Fruit fly (Drosophila melanogaster) whole organism, embryonic: ENCODE measurements around the gene Trs20.

Source experiments
- CG10366 ChIP-seq: fragments of 200-800 bp; sonication (Bioruptor generic); IDR thresholded peaks from 2 replicates; pipeline ENCODE4 v1.3.6; 2022; ENCODE audit warnings: missing biosample characterization, missing genetic modification characterization
- CG11696 ChIP-seq: fragments of 200-800 bp; sonication (Bioruptor generic); IDR thresholded peaks from 2 replicates; pipeline ENCODE4 v1.3.6; 2022; ENCODE audit warnings: missing biosample characterization, missing genetic modification characterization
- CG11723 ChIP-seq: fragments of 200-800 bp; sonication (Bioruptor generic); optimal IDR thresholded peaks from 2 replicates; lab custom pipeline; 2017; ENCODE audit warnings: missing biosample characterization, mild to moderate bottlenecking, missing genetic modification characterization
- CG1603 ChIP-seq: fragments of 200-800 bp; sonication (Bioruptor generic); optimal IDR thresholded peaks from 2 replicates; lab custom pipeline; 2019; ENCODE audit warnings: missing biosample characterization, mild to moderate bottlenecking, missing genetic modification characterization, moderate library complexity
- CG16779 ChIP-seq: fragments of 200-800 bp; sonication (Bioruptor generic); IDR thresholded peaks from 2 replicates; pipeline ENCODE4 v1.3.6; 2022; ENCODE audit warnings: missing biosample characterization, missing genetic modification characterization
- CG1792 ChIP-seq: fragments of 200-800 bp; sonication (Bioruptor generic); optimal IDR thresholded peaks from 2 replicates; lab custom pipeline; 2016; ENCODE audit warnings: missing biosample characterization, missing genetic modification characterization
- CG18262 ChIP-seq: fragments of 200-800 bp; optimal IDR thresholded peaks from 3 replicates; lab custom pipeline; 2019; ENCODE audit warnings: missing biosample characterization, mild to moderate bottlenecking, missing genetic modification characterization, moderate library complexity
- CG2875 ChIP-seq: fragments of 200-800 bp; sonication (Bioruptor generic); optimal IDR thresholded peaks from 2 replicates; lab custom pipeline; 2017; ENCODE audit warnings: missing biosample characterization, mild to moderate bottlenecking, missing genetic modification characterization, missing genetic modification reagents
- CG3163 ChIP-seq: fragments of 200-800 bp; sonication (Bioruptor generic); optimal IDR thresholded peaks from 3 replicates; lab custom pipeline; 2016; ENCODE audit warnings: missing biosample characterization, missing genetic modification characterization
- CG32767 ChIP-seq: fragments of 200-800 bp; sonication (Bioruptor generic); IDR thresholded peaks from 2 replicates; pipeline ENCODE4 v1.3.6; 2022; ENCODE audit warnings: missing biosample characterization, missing genetic modification characterization
- CG33213 ChIP-seq: fragments of 200-800 bp; sonication (Bioruptor generic); optimal IDR thresholded peaks from 3 replicates; lab custom pipeline; 2016; ENCODE audit warnings: missing biosample characterization, missing genetic modification characterization
- CG34224 ChIP-seq: fragments of 200-800 bp; sonication (Bioruptor generic); IDR thresholded peaks from 3 replicates; pipeline ENCODE4 v1.3.6; 2022; ENCODE audit warnings: missing biosample characterization, missing genetic modification characterization; ENCODE audit not compliant: partially characterized antibody
- CG3838 ChIP-seq: fragments of 200-800 bp; sonication (Bioruptor generic); optimal IDR thresholded peaks from 3 replicates; lab custom pipeline; 2016; ENCODE audit warnings: missing biosample characterization, missing genetic modification characterization
- CG43689 ChIP-seq: fragments of 200-800 bp; sonication (Bioruptor generic); IDR thresholded peaks from 2 replicates; pipeline ENCODE4 v1.3.6; 2022; ENCODE audit warnings: missing biosample characterization, missing genetic modification characterization
- CG5245 ChIP-seq: fragments of 200-800 bp; sonication (Bioruptor generic); optimal IDR thresholded peaks from 3 replicates; lab custom pipeline; 2016; ENCODE audit warnings: missing biosample characterization, missing genetic modification characterization
- CG7987 ChIP-seq: fragments of 200-800 bp; sonication (Bioruptor generic); optimal IDR thresholded peaks from 2 replicates; lab custom pipeline; 2018; ENCODE audit warnings: missing biosample characterization, mild to moderate bottlenecking, missing genetic modification characterization, moderate library complexity
- CG8944 ChIP-seq: fragments of 200-800 bp; sonication (Bioruptor generic); optimal IDR thresholded peaks from 3 replicates; lab custom pipeline; 2016; ENCODE audit warnings: missing biosample characterization, missing genetic modification characterization
- Chrac-16 ChIP-seq: fragments of 200-800 bp; sonication (Bioruptor generic); optimal IDR thresholded peaks from 3 replicates; lab custom pipeline; 2016; ENCODE audit warnings: missing biosample characterization, missing genetic modification characterization
- Dll ChIP-seq: fragments of 200-800 bp; sonication (Bioruptor generic); IDR thresholded peaks from 4 replicates; pipeline ENCODE4 v1.3.6; 2022; ENCODE audit warnings: missing biosample characterization, missing genetic modification characterization; ENCODE audit not compliant: partially characterized antibody
- Doc3 ChIP-seq: fragments of 200-800 bp; sonication (Bioruptor generic); IDR thresholded peaks from 3 replicates; pipeline ENCODE4 v1.3.6; 2022; ENCODE audit warnings: missing biosample characterization, missing genetic modification characterization; ENCODE audit not compliant: partially characterized antibody
- Dp ChIP-seq: fragments of 200-800 bp; sonication (Bioruptor generic); optimal IDR thresholded peaks from 2 replicates; lab custom pipeline; 2018; ENCODE audit warnings: missing biosample characterization, mild to moderate bottlenecking, missing genetic modification characterization, moderate library complexity
- HHEX ChIP-seq: fragments of 200-800 bp; sonication (Bioruptor generic); optimal IDR thresholded peaks from 3 replicates; lab custom pipeline; 2017; ENCODE audit warnings: missing biosample characterization, mild to moderate bottlenecking, missing genetic modification characterization, missing genetic modification reagents
- HmgD ChIP-seq: fragments of 200-800 bp; sonication (Bioruptor generic); optimal IDR thresholded peaks from 3 replicates; lab custom pipeline; 2016; ENCODE audit warnings: missing biosample characterization, missing genetic modification characterization
- Hmx ChIP-seq: fragments of 200-800 bp; sonication (Bioruptor generic); optimal IDR thresholded peaks from 2 replicates; lab custom pipeline; 2016; ENCODE audit warnings: missing biosample characterization, missing genetic modification characterization
- Hr78 ChIP-seq, 2 experiments: fragments of 200-800 bp in 1 of 2; fragments of >200 bp in 1 of 2; sonication (Bioruptor generic) in 1 of 2; optimal IDR thresholded peaks; 2 replicates each; lab custom pipeline; 2017 to 2019; ENCODE audit warnings: missing biosample characterization in 2 of 2, missing genetic modification characterization in 2 of 2, mild to moderate bottlenecking in 1 of 2, moderate library complexity in 1 of 2
- Nf-YB ChIP-seq: fragments of 200-800 bp; sonication (Bioruptor generic); optimal IDR thresholded peaks from 3 replicates; lab custom pipeline; 2019; ENCODE audit warnings: missing biosample characterization, mild to moderate bottlenecking, missing genetic modification characterization, moderate library complexity
- Pdp1 ChIP-seq, 2 experiments: fragments of 200-800 bp; sonication (Bioruptor generic); optimal IDR thresholded peaks; 3 replicates each; lab custom pipeline; 2016; ENCODE audit warnings: missing biosample characterization in 2 of 2, missing genetic modification characterization in 2 of 2, mild to moderate bottlenecking in 1 of 2, moderate library complexity in 1 of 2
- TFAM ChIP-seq: fragments of 200-800 bp; sonication (Bioruptor generic); optimal IDR thresholded peaks from 2 replicates; lab custom pipeline; 2017; ENCODE audit warnings: missing biosample characterization, missing genetic modification characterization, inconsistent platforms
- cg ChIP-seq: fragments of 200-800 bp; sonication (Bioruptor generic); optimal IDR thresholded peaks from 3 replicates; lab custom pipeline; 2019; ENCODE audit warnings: missing biosample characterization, mild to moderate bottlenecking, missing genetic modification characterization, moderate library complexity
- chif ChIP-seq, 2 experiments: fragments of 200-800 bp; sonication (Bioruptor generic); optimal IDR thresholded peaks; 3 replicates each; lab custom pipeline; 2016; ENCODE audit warnings: missing biosample characterization in 2 of 2, missing genetic modification characterization in 2 of 2
- croc ChIP-seq: fragments of 200-800 bp; sonication (Bioruptor generic); conservative IDR thresholded peaks from 3 replicates; pipeline ENCODE4 v1.3.6; 2022; ENCODE audit warnings: missing biosample characterization, missing genetic modification characterization
- dati ChIP-seq: fragments of 200-800 bp; sonication (Bioruptor generic); IDR thresholded peaks from 2 replicates; pipeline ENCODE4 v1.3.6; 2022; ENCODE audit warnings: missing biosample characterization, missing genetic modification characterization
- dm ChIP-seq: fragments of 200-800 bp; sonication (Bioruptor generic); optimal IDR thresholded peaks from 3 replicates; lab custom pipeline; 2016; ENCODE audit warnings: missing biosample characterization, missing genetic modification characterization
- dmrt11E ChIP-seq: fragments of 200-800 bp; sonication (Bioruptor generic); optimal IDR thresholded peaks from 3 replicates; lab custom pipeline; 2018; ENCODE audit warnings: missing biosample characterization, mild to moderate bottlenecking, missing genetic modification characterization, moderate library complexity
- ham ChIP-seq: fragments of 200-800 bp; sonication (Bioruptor generic); IDR thresholded peaks from 2 replicates; pipeline ENCODE4 v1.3.6; 2022; ENCODE audit warnings: missing biosample characterization, missing genetic modification characterization
- klu ChIP-seq: fragments of 200-800 bp; sonication (Bioruptor generic); IDR thresholded peaks from 2 replicates; pipeline ENCODE4 v1.3.6; 2022; ENCODE audit warnings: missing biosample characterization, missing genetic modification characterization
- knrl ChIP-seq: fragments of 200-800 bp; sonication (Bioruptor generic); IDR thresholded peaks from 3 replicates; pipeline ENCODE4 v1.3.6; 2022; ENCODE audit warnings: missing biosample characterization, missing genetic modification characterization; ENCODE audit not compliant: partially characterized antibody
- luna ChIP-seq: fragments of 200-800 bp; sonication (Bioruptor generic); optimal IDR thresholded peaks from 2 replicates; lab custom pipeline; 2016; ENCODE audit warnings: missing biosample characterization, missing genetic modification characterization
- maf-S ChIP-seq: fragments of 200-800 bp; sonication (Bioruptor generic); optimal IDR thresholded peaks from 2 replicates; lab custom pipeline; 2016; ENCODE audit warnings: missing biosample characterization, missing genetic modification characterization
- mirr ChIP-seq: fragments of 200-800 bp; sonication (Bioruptor generic); optimal IDR thresholded peaks from 3 replicates; lab custom pipeline; 2018; ENCODE audit warnings: missing biosample characterization, mild to moderate bottlenecking, missing genetic modification characterization
- pb ChIP-seq: fragments of 200-800 bp; sonication (Bioruptor generic); optimal IDR thresholded peaks from 3 replicates; lab custom pipeline; 2016; ENCODE audit warnings: missing biosample characterization, missing genetic modification characterization
- pho ChIP-seq: fragments of 200-800 bp; sonication (Bioruptor generic); optimal IDR thresholded peaks from 2 replicates; lab custom pipeline; 2016; ENCODE audit warnings: missing biosample characterization, missing genetic modification characterization
- prd ChIP-seq, 3 experiments: fragments of >200 bp in 2 of 3; fragments of 200-800 bp in 1 of 3; sonication (Bioruptor generic) in 1 of 3; optimal IDR thresholded peaks in 2 of 3; IDR thresholded peaks in 1 of 3; 2 replicates in 2 of 3; 3 replicates in 1 of 3; pipeline versions ENCODE4 v1.3.6 to Lab custom; 2017 to 2022; ENCODE audit warnings: missing biosample characterization in 1 of 3, missing genetic modification characterization in 1 of 3
- pum ChIP-seq: fragments of 200-800 bp; sonication (Bioruptor generic); optimal IDR thresholded peaks from 2 replicates; lab custom pipeline; 2016; ENCODE audit warnings: missing biosample characterization, missing genetic modification characterization
- sqz ChIP-seq: fragments of 200-800 bp; sonication (Bioruptor generic); optimal IDR thresholded peaks from 3 replicates; lab custom pipeline; 2018; ENCODE audit warnings: missing biosample characterization, mild to moderate bottlenecking, missing genetic modification characterization
- tap ChIP-seq: fragments of 200-800 bp; optimal IDR thresholded peaks from 3 replicates; lab custom pipeline; 2019; ENCODE audit warnings: missing biosample characterization, mild to moderate bottlenecking, missing genetic modification characterization, moderate library complexity
- vnd ChIP-seq: fragments of 200-800 bp; sonication (Bioruptor generic); IDR thresholded peaks from 3 replicates; pipeline ENCODE4 v1.3.6; 2022; ENCODE audit warnings: missing biosample characterization, missing genetic modification characterization; ENCODE audit not compliant: partially characterized antibody
- z ChIP-seq: fragments of 200-800 bp; sonication (Bioruptor generic); IDR thresholded peaks from 3 replicates; pipeline ENCODE4 v1.3.6; 2022; ENCODE audit warnings: missing biosample characterization, missing genetic modification characterization

The Trs20 gene

dm6 chr3L:16164150-16165039 is 33.0 kb upstream of the Trs20 start, which contains the start of gene CG5151 (continued):
- TF ChIP-seq CG16779 (GFP tag; lab: Robert Waterston, UW) (no peak), klu (GFP tag; lab: Robert Waterston, UW) (no peak), vnd (GFP tag; lab: Robert Waterston, UW) (peak; percentile 75), CG5245 (no peak), CG2875 (GFP tag; lab: Kevin White, UChicago) (no peak), CG8944 (GFP tag; lab: Kevin White, UChicago) (no peak), CG11723 (GFP tag; lab: Kevin White, UChicago) (no peak), dati (no peak), CG11696 (GFP tag; lab: Robert Waterston, UW) (no peak), sqz (GFP tag; lab: Kevin White, UChicago) (peak; percentile 4), CG1603 (tag; lab: Kevin White, UChicago) (no peak), TFAM (GFP tag; lab: Kevin White, UChicago) (no peak), Hr78 (GFP tag; optimal IDR thresholded peaks at IDR 0.05; lab: Kevin White, UChicago) (no peak), ham (GFP tag; lab: Robert Waterston, UW) (no peak), HHEX (GFP tag; lab: Kevin White, UChicago) (no peak), CG1792 (GFP tag; lab: Kevin White, UChicago) (no peak), cg (GFP tag; lab: Kevin White, UChicago) (peak; percentile 70), Hmx (no peak), Pdp1 (GFP tag; optimal IDR thresholded peaks at IDR 0.05; lab: Kevin White, UChicago) (peak in 1 of 2 experiments; percentile 95), CG33213 (GFP tag; lab: Kevin White, UChicago) (no peak), CG7987 (GFP tag; lab: Kevin White, UChicago) (peak; percentile 22), dmrt11E (tag; lab: Kevin White, UChicago) (no peak), Doc3 (GFP tag; lab: Robert Waterston, UW) (peak; percentile 44; the same call in 1 of the 3 replicates), CG34224 (peak; percentile 35), prd (optimal IDR thresholded peaks at IDR 0.05; lab: Kevin White, UChicago) (no peak), prd (GFP tag; IDR thresholded peaks at IDR 0.05; lab: Robert Waterston, UW) (no peak), pb (GFP tag; lab: Kevin White, UChicago) (no peak), luna (GFP tag; lab: Kevin White, UChicago) (no peak), Dll (GFP tag; lab: Robert Waterston, UW) (peak; percentile 58; the same call in 2 of the 4 replicates), pum (GFP tag; lab: Kevin White, UChicago) (no peak), CG10366 (GFP tag; lab: Robert Waterston, UW) (no peak), Nf-YB (GFP tag; lab: Kevin White, UChicago) (no peak), HmgD (GFP tag; lab: Kevin White, UChicago) (no peak), pho (GFP tag; lab: Kevin White, UChicago) (no peak), dm (GFP tag; lab: Kevin White, UChicago) (no peak), Dp (GFP tag; lab: Kevin White, UChicago) (no peak), CG43689 (GFP tag; lab: Robert Waterston, UW) (no peak), chif (GFP tag; optimal IDR thresholded peaks at IDR 0.05; lab: Kevin White, UChicago) (no peak), maf-S (GFP tag; lab: Kevin White, UChicago) (no peak), tap (no peak), CG18262 (peak; percentile 1), CG3838 (GFP tag; lab: Kevin White, UChicago) (peak; percentile 11), mirr (GFP tag; lab: Kevin White, UChicago) (peak; percentile 38), CG32767 (no peak), z (GFP tag; lab: Robert Waterston, UW) (peak; percentile 32; the same call in 1 of the 3 replicates), knrl (GFP tag; lab: Robert Waterston, UW) (no peak; the same call in 2 of the 3 replicates), CG3163 (peak; percentile 98), Chrac-16 (GFP tag; lab: Kevin White, UChicago) (no peak), croc (GFP tag; lab: Robert Waterston, UW) (no peak)
